Fruit fly (Drosophila melanogaster) whole organism, adult: ENCODE measurements around the gene Osi12.

Experiments
- CG11617 ChIP-seq: fragments of 200-800 bp; sonication (Bioruptor generic); optimal IDR thresholded peaks from 2 replicates; lab custom pipeline; 2017; ENCODE audit warnings: mild to moderate bottlenecking, missing biosample characterization, missing genetic modification reagents, missing genetic modification characterization
- CG12768 ChIP-seq: fragments of 200-800 bp; sonication (Bioruptor generic); optimal IDR thresholded peaks from 2 replicates; lab custom pipeline; 2017; ENCODE audit warnings: missing biosample characterization, missing genetic modification characterization, mild to moderate bottlenecking, moderate library complexity, missing genetic modification reagents
- CG14711 ChIP-seq: fragments of 200-800 bp; sonication (Bioruptor generic); optimal IDR thresholded peaks from 2 replicates; lab custom pipeline; 2018; ENCODE audit warnings: missing biosample characterization, mild to moderate bottlenecking, missing genetic modification characterization, moderate library complexity
- CG1620 ChIP-seq: fragments of 200-800 bp; sonication (Bioruptor generic); optimal IDR thresholded peaks from 2 replicates; lab custom pipeline; 2016; ENCODE audit warnings: missing biosample characterization, missing genetic modification characterization
- CG33017 ChIP-seq: fragments of 200-800 bp; sonication (Bioruptor generic); optimal IDR thresholded peaks from 2 replicates; lab custom pipeline; 2018; ENCODE audit warnings: missing biosample characterization, mild to moderate bottlenecking, missing genetic modification characterization, moderate library complexity
- CG5204 ChIP-seq: fragments of 200-800 bp; sonication (Bioruptor generic); optimal IDR thresholded peaks from 2 replicates; lab custom pipeline; 2016; ENCODE audit warnings: missing biosample characterization, missing genetic modification characterization
- CG7045 ChIP-seq: fragments of 200-800 bp; sonication (Bioruptor generic); optimal IDR thresholded peaks from 2 replicates; lab custom pipeline; 2017; ENCODE audit warnings: missing biosample characterization, mild to moderate bottlenecking, missing genetic modification characterization
- CG7101 ChIP-seq: fragments of 200-800 bp; sonication (Bioruptor generic); optimal IDR thresholded peaks from 2 replicates; lab custom pipeline; 2018; ENCODE audit warnings: missing biosample characterization, mild to moderate bottlenecking, missing genetic modification characterization, moderate library complexity
- Clk ChIP-seq: fragments of 200-800 bp; sonication (Bioruptor generic); optimal IDR thresholded peaks from 2 replicates; lab custom pipeline; 2017; ENCODE audit warnings: missing biosample characterization, missing genetic modification characterization
- Crg-1 ChIP-seq: fragments of 200-800 bp; sonication (Bioruptor generic); optimal IDR thresholded peaks from 2 replicates; lab custom pipeline; 2016; ENCODE audit warnings: missing biosample characterization, missing genetic modification characterization
- Hr96 ChIP-seq: fragments of 200-800 bp; sonication (Bioruptor generic); optimal IDR thresholded peaks from 2 replicates; lab custom pipeline; 2016; ENCODE audit warnings: missing biosample characterization, missing genetic modification characterization
- Mnt ChIP-seq: fragments of 200-800 bp; sonication (Bioruptor generic); optimal IDR thresholded peaks from 2 replicates; lab custom pipeline; 2016; ENCODE audit warnings: missing biosample characterization, mild to moderate bottlenecking, missing genetic modification characterization
- bab1 ChIP-seq: fragments of 200-800 bp; sonication (Bioruptor generic); optimal IDR thresholded peaks from 3 replicates; lab custom pipeline; 2019; ENCODE audit warnings: missing biosample characterization, mild to moderate bottlenecking, missing genetic modification characterization, moderate library complexity
- cic ChIP-seq: fragments of 200-800 bp; sonication (Bioruptor generic); optimal IDR thresholded peaks from 2 replicates; lab custom pipeline; 2017; ENCODE audit warnings: missing biosample characterization, mild to moderate bottlenecking, missing genetic modification characterization, moderate library complexity
- cnc ChIP-seq, 2 experiments: fragments of >200 bp; optimal IDR thresholded peaks; 2 replicates each; lab custom pipeline; 2017
- kay ChIP-seq: fragments of 200-800 bp; sonication (Bioruptor generic); peaks from one replicate; lab custom pipeline; 2016; ENCODE audit warnings: missing biosample characterization, missing genetic modification characterization, borderline replicate concordance
- ovo ChIP-seq: fragments of 200-800 bp; sonication (Bioruptor generic); optimal IDR thresholded peaks from 2 replicates; lab custom pipeline; 2016; ENCODE audit warnings: missing biosample characterization, missing genetic modification characterization
- pad ChIP-seq: fragments of 200-800 bp; sonication (Bioruptor generic); optimal IDR thresholded peaks from 3 replicates; lab custom pipeline; 2017; ENCODE audit warnings: missing biosample characterization, missing genetic modification characterization, mild to moderate bottlenecking, moderate library complexity, missing genetic modification reagents
- tj ChIP-seq: fragments of 200-800 bp; sonication (Bioruptor generic); optimal IDR thresholded peaks from 3 replicates; lab custom pipeline; 2017; ENCODE audit warnings: missing biosample characterization, mild to moderate bottlenecking, missing genetic modification characterization, moderate library complexity
- toe ChIP-seq: fragments of 200-800 bp; sonication (Bioruptor generic); optimal IDR thresholded peaks from 2 replicates; lab custom pipeline; 2016; ENCODE audit warnings: missing biosample characterization, missing genetic modification characterization

Gene Osi12

DNA sequence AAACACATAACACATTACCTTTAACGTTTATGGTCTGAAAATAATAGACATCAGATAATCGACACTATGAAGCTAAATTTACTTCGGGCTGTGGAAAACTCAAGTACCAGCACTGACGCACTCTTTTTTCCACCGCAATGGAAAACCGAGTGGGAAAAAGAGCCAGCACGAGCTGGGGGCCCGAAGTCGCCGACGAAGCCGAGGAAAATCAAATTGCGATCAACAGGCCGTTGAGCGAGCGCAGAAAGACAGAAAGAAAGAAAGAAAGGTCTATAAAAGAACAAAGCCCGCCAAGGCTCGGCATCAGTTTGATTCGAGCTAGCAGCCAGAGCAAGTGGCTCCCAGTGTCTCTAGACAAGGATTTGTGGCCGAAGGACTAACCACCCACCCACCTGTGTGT lies at the start of gene Osi12:
Gene Osi12, plus strand, starts transcription at position 301 of the 400 bp plus-strand sequence.
- TF ChIP-seq Mnt (GFP tag; lab: Kevin White, UChicago) (no peak), CG7101 (tag; lab: Kevin White, UChicago) (no peak), CG33017 (no peak)

DNA sequence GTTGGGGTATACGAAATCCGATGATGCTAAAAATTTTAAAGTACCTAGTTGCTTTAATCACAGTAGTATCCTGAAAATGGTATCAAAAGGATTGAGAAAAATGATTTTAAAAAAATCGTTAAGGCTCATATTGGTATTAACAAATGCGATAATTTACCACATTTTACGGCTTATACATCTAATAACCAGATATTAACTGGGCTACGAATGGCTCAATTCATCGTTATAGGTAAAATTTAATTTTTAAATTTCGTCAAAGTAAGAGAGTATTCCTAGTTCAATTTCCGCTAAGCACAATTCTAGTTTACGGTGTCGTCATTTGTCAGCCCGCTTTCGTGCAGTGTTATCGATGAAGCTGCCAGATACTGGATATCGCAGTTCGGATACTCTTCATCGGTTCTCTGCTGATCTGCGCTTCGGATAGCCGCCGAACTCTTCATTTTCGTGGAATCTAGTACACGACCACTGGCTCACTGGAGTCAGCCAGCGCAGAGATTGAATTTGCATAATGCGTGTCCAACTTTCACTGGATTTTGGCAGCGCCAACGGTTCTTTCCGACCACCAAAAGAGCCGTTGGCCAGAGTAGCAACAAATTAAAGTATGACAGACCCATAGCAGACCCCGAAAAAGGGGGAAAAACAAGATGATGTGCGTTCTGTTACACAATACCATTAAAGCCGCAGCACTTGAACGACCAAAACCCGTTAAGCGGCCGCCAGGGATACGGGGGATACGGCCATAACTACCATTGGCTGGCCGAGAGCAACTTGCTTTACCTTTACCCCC lies 49.1 kb upstream of the Osi12 start:
- TF ChIP-seq cnc (optimal IDR thresholded peaks at IDR 0.05; lab: Kevin White, UChicago) (no peak), tj (no peak), CG7101 (tag; lab: Kevin White, UChicago) (no peak), Hr96 (GFP tag; lab: Kevin White, UChicago) (no peak), bab1 (GFP tag; lab: Kevin White, UChicago) (no peak), CG33017 (no peak), CG7045 (no peak), ovo (GFP tag; lab: Kevin White, UChicago) (no peak), CG11617 (GFP tag; lab: Kevin White, UChicago) (no peak), cic (no peak), CG12768 (GFP tag; lab: Kevin White, UChicago) (no peak), CG1620 (GFP tag; lab: Kevin White, UChicago) (no peak), Mnt (GFP tag; lab: Kevin White, UChicago) (no peak), kay (no peak), pad (GFP tag; lab: Kevin White, UChicago) (no peak), CG5204 (no peak), Clk (GFP tag; lab: Kevin White, UChicago) (no peak), Crg-1 (GFP tag; lab: Kevin White, UChicago) (no peak), toe (no peak)

DNA sequence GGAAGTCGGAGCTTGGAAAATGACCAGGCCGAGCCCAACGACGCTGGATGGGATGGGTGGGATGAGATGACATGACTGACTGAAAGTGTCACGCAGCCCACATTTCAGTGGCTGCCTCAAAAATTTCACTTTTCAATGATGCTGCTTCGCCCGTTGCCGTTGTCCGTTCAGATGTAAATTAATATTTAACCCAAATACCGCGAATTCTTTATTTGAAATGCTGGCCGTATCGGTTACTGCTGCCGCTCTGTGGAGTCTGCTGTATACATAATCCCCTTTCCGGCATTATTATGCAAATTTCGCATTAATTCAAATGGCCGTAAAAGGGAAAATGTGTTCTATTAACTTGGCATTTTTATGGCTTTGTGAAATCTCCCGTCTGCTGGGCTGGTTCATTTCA lies 48.0 kb upstream of the Osi12 start:
- TF ChIP-seq CG7045 = no peak
- TF ChIP-seq CG11617 (GFP tag; lab: Kevin White, UChicago) = no peak
- no peak for TF ChIP-seq ovo (GFP tag; lab: Kevin White, UChicago)

DNA sequence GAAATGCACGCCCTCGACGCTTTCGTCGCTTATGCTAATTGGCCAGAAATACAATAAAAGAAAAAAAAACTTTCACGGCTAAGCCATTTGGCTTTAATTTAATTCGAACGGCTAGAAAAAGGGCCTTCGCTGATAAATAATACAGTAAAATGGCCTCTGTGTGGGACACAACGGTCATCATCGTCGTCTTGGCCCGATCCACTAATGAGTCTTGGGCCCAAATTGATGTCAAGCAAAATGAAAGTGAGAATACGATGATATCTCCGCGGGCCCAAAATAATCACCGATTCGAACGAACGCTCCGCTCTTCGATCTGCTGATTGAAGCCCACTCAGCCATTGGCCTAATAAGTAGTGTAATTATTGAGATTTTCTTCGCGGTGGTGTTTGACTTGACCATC lies 46.9 kb upstream of the Osi12 start:
- TF ChIP-seq CG5204 (no peak), CG12768 (GFP tag; lab: Kevin White, UChicago) (no peak), cnc (optimal IDR thresholded peaks at IDR 0.05; lab: Kevin White, UChicago) (no peak), CG33017 (no peak), pad (GFP tag; lab: Kevin White, UChicago) (no peak), Crg-1 (GFP tag; lab: Kevin White, UChicago) (no peak)

DNA sequence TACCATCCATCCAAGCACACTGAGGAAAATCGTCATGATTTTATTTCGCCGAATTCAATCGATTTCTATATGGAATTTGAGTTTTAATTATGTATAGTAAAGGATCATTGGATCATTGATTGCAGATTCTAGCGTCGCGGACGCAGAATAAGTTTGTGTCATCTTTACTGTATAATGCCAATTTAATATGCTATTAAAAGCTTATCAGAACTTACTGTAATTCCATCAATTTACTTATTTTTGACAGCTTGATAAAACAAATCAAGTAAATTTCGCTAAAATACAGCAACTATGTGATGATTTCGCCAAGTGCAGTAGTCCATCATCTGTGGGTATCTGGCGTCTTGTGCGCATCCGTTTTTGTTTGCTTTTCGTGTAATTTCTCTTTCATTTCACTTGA lies 45.2 kb upstream of the Osi12 start:
- TF ChIP-seq CG5204 (peak; percentile 7), kay (no peak), cic (no peak)

DNA sequence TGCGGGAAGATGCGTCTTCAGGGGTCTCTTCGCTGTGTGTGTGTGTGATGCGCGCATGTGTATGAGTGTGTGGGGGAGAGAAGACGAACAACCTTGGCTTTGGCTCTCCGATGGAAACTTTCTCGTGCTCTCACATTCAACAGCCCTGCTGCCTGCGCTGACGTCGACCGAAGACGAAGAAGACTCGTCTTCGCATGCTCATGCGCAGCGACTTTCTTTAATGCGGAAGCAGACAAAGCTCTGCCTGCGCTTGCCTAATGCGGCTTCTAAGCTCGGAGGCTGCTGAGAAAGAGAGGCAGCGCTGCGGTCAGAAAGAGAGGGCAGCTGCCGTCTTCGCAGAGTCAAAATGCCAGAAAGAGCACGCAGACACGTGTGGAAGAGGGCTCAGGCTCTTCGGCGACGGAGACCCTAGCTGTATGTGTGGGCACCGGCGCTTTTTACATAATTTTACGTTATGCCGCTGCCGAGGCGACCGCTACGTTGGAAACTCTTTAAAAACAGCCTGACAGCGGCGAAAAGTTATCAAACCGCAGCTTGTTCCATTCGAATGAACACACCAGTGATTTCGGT lies 44.1 kb upstream of the Osi12 start, which contains the start of gene Osi6:
Gene Osi6, plus strand, starts transcription at position 520 of the 570 bp plus-strand sequence.
- no peak for TF ChIP-seq cic
- TF ChIP-seq CG7045 = no peak
- no peak for TF ChIP-seq toe
- TF ChIP-seq cnc (optimal IDR thresholded peaks at IDR 0.05; lab: Kevin White, UChicago) = no peak
- TF ChIP-seq CG12768 (GFP tag; lab: Kevin White, UChicago) = no peak
- no peak for TF ChIP-seq CG33017
- no peak for TF ChIP-seq ovo (GFP tag; lab: Kevin White, UChicago)
- no peak for TF ChIP-seq kay
- TF ChIP-seq Crg-1 (GFP tag; lab: Kevin White, UChicago) = no peak

DNA sequence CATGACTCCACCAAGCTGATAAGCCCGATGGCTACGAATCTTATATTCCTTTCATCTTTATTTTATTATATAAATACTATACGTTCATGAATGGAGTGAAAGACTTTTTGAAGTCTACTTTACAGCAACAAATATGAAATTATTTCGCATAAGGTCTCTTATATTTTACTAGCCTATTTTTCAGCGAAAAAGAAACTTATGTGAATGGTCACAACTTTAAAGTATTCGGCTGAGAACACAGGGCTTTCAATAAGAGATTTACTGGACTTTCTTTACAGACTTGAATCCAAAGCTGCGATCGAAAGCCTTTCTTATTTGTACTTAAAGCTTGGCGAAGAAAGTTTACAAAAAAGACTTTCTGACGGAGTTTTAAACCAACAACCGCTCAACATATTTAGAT lies 39.4 kb upstream of the Osi12 start:
- no peak for TF ChIP-seq CG1620 (GFP tag; lab: Kevin White, UChicago)
- TF ChIP-seq bab1 (GFP tag; lab: Kevin White, UChicago) = no peak
- no peak for TF ChIP-seq CG7045
- no peak for TF ChIP-seq CG11617 (GFP tag; lab: Kevin White, UChicago)
- no peak for TF ChIP-seq tj
- no peak for TF ChIP-seq ovo (GFP tag; lab: Kevin White, UChicago)

DNA sequence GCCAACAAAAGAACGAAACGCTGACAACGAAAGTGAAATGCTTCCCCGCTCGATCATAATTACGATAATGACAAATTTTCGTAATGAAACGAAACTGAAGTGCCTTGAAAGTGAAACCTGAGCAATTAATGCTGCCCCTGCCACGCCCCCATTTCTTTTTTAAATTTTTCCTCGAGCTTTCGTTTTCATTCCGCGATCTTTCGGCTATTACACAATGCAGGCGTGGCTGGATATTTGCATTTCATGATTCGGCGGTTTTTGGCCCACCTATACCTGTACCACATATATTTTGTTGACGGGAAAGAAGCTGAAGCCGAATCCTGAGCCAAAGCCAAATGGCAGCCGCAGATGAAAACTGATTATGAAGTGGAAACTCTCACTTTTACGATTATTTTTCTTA lies 38.1 kb upstream of the Osi12 start:
- TF ChIP-seq CG7101 (tag; lab: Kevin White, UChicago) (no peak), bab1 (GFP tag; lab: Kevin White, UChicago) (no peak), tj (no peak), ovo (GFP tag; lab: Kevin White, UChicago) (no peak), Crg-1 (GFP tag; lab: Kevin White, UChicago) (no peak), CG7045 (no peak), Hr96 (GFP tag; lab: Kevin White, UChicago) (no peak), CG11617 (GFP tag; lab: Kevin White, UChicago) (no peak), Mnt (GFP tag; lab: Kevin White, UChicago) (no peak), Clk (GFP tag; lab: Kevin White, UChicago) (no peak), kay (no peak), cnc (optimal IDR thresholded peaks at IDR 0.05; lab: Kevin White, UChicago) (no peak), CG14711 (no peak), pad (GFP tag; lab: Kevin White, UChicago) (no peak)
